Worm (Caenorhabditis elegans) whole organism, L2 larva: ENCODE data around the gene pgp-12.

Source experiments
- C34F6.9 ChIP-seq: fragments of 150-350 bp; optimal IDR thresholded peaks from 2 replicates; lab custom pipeline; 2014; ENCODE audit warnings: missing biosample characterization, missing genetic modification characterization
- F13H6.1 ChIP-seq: sonication (generic microtip); optimal IDR thresholded peaks from 2 replicates; lab custom pipeline; 2016; ENCODE audit warnings: missing genetic modification characterization, missing compliant biosample characterization
- R02D3.7 ChIP-seq: fragments of 150-350 bp; optimal IDR thresholded peaks from 2 replicates; lab custom pipeline; 2014; ENCODE audit warnings: missing biosample characterization, missing genetic modification characterization
- Y55F3AM.14 ChIP-seq: fragments of 200-800 bp; sonication (Bioruptor generic); optimal IDR thresholded peaks from 2 replicates; lab custom pipeline; 2018; ENCODE audit warnings: mild to moderate bottlenecking, missing genetic modification characterization, missing compliant biosample characterization
- ZK546.5 ChIP-seq: sonication (generic microtip); optimal IDR thresholded peaks from 2 replicates; lab custom pipeline; 2017; ENCODE audit warnings: missing biosample characterization, missing genetic modification characterization
- alr-1 ChIP-seq: fragments of 150-350 bp; optimal IDR thresholded peaks from 2 replicates; lab custom pipeline; 2014; ENCODE audit warnings: missing biosample characterization, missing genetic modification characterization
- aly-2 ChIP-seq: fragments of 150-350 bp; optimal IDR thresholded peaks from 2 replicates; lab custom pipeline; 2014; ENCODE audit warnings: missing biosample characterization, missing genetic modification characterization
- ama-1 ChIP-seq: fragments of 150-350 bp; optimal IDR thresholded peaks from 2 replicates; lab custom pipeline; 2018; ENCODE audit warnings: inconsistent platforms
- blmp-1 ChIP-seq: sonication (generic microtip); optimal IDR thresholded peaks from 2 replicates; lab custom pipeline; 2017; ENCODE audit warnings: missing genetic modification characterization, mild to moderate bottlenecking, missing compliant biosample characterization, antibody characterized with exemption, moderate library complexity; ENCODE audit not compliant: insufficient read depth
- ceh-16 ChIP-seq: fragments of 150-350 bp; optimal IDR thresholded peaks from 2 replicates; lab custom pipeline; 2014; ENCODE audit warnings: missing biosample characterization, missing genetic modification characterization
- ceh-82 ChIP-seq: fragments of 150-350 bp; optimal IDR thresholded peaks from 2 replicates; lab custom pipeline; 2014; ENCODE audit warnings: missing biosample characterization, missing genetic modification characterization
- crh-2 ChIP-seq: sonication (generic microtip); optimal IDR thresholded peaks from 2 replicates; lab custom pipeline; 2017; ENCODE audit warnings: missing biosample characterization, missing genetic modification characterization
- dmd-4 ChIP-seq: sonication (generic microtip); optimal IDR thresholded peaks from 2 replicates; lab custom pipeline; 2017; ENCODE audit warnings: missing biosample characterization, missing genetic modification characterization
- egl-27 ChIP-seq: sonication (generic microtip); optimal IDR thresholded peaks from 3 replicates; lab custom pipeline; 2017; ENCODE audit warnings: missing biosample characterization, missing genetic modification reagents, missing genetic modification characterization
- elt-1 ChIP-seq: fragments of 150-350 bp; optimal IDR thresholded peaks from 2 replicates; lab custom pipeline; 2014; ENCODE audit warnings: missing biosample characterization, missing genetic modification characterization
- elt-3 ChIP-seq: sonication (generic microtip); optimal IDR thresholded peaks from 2 replicates; lab custom pipeline; 2017; ENCODE audit warnings: missing biosample characterization, missing genetic modification characterization
- fos-1 ChIP-seq: fragments of 150-350 bp; optimal IDR thresholded peaks from 2 replicates; lab custom pipeline; 2014; ENCODE audit warnings: missing biosample characterization, missing genetic modification characterization
- gmeb-1 ChIP-seq: fragments of 150-350 bp; optimal IDR thresholded peaks from 2 replicates; lab custom pipeline; 2014; ENCODE audit warnings: missing biosample characterization, missing genetic modification characterization
- lin-11 ChIP-seq: fragments of 150-350 bp; sonication (generic microtip); optimal IDR thresholded peaks from 2 replicates; lab custom pipeline; 2014; ENCODE audit warnings: missing biosample characterization, missing genetic modification characterization, inconsistent platforms, mixed read lengths
- lin-13 ChIP-seq: fragments of 150-350 bp; optimal IDR thresholded peaks from 2 replicates; lab custom pipeline; 2014; ENCODE audit warnings: missing biosample characterization, missing genetic modification reagents, missing genetic modification characterization
- lin-39 ChIP-seq: fragments of 150-350 bp; optimal IDR thresholded peaks from 2 replicates; lab custom pipeline; 2014; ENCODE audit warnings: missing biosample characterization, missing genetic modification reagents, missing genetic modification characterization
- lsy-2 ChIP-seq, 2 experiments: fragments of 150-350 bp in 1 of 2; sonication (generic microtip) in 1 of 2; optimal IDR thresholded peaks; 2 replicates each; lab custom pipeline; 2014 to 2017; ENCODE audit warnings: missing biosample characterization in 2 of 2, missing genetic modification characterization in 2 of 2
- mab-5 ChIP-seq: fragments of 150-350 bp; optimal IDR thresholded peaks from 2 replicates; lab custom pipeline; 2014; ENCODE audit warnings: missing biosample characterization, missing genetic modification characterization
- mbf-1 ChIP-seq: sonication (generic microtip); optimal IDR thresholded peaks from 2 replicates; lab custom pipeline; 2017; ENCODE audit warnings: missing biosample characterization, missing genetic modification characterization
- mdl-1 ChIP-seq, 2 experiments: fragments of 150-350 bp in 1 of 2; sonication (generic microtip) in 1 of 2; optimal IDR thresholded peaks; 2 replicates each; lab custom pipeline; 2017; ENCODE audit warnings: missing biosample characterization in 2 of 2, missing genetic modification characterization in 2 of 2
- nhr-10 ChIP-seq: sonication (generic microtip); optimal IDR thresholded peaks from 2 replicates; lab custom pipeline; 2017; ENCODE audit warnings: missing biosample characterization, missing genetic modification characterization
- nhr-11 ChIP-seq: fragments of 150-350 bp; optimal IDR thresholded peaks from 2 replicates; lab custom pipeline; 2014; ENCODE audit warnings: missing biosample characterization, missing genetic modification characterization
- nhr-12 ChIP-seq: fragments of 150-350 bp; optimal IDR thresholded peaks from 2 replicates; lab custom pipeline; 2014; ENCODE audit warnings: missing biosample characterization, missing genetic modification characterization
- nhr-129 ChIP-seq: fragments of 150-350 bp; optimal IDR thresholded peaks from 2 replicates; lab custom pipeline; 2014; ENCODE audit warnings: missing biosample characterization, missing genetic modification characterization
- nhr-21 ChIP-seq: fragments of 150-350 bp; optimal IDR thresholded peaks from 2 replicates; lab custom pipeline; 2014; ENCODE audit warnings: missing biosample characterization, missing genetic modification characterization
- nhr-23 ChIP-seq: fragments of 150-350 bp; optimal IDR thresholded peaks from 2 replicates; lab custom pipeline; 2014; ENCODE audit warnings: missing biosample characterization, missing genetic modification reagents, missing genetic modification characterization
- nhr-237 ChIP-seq: fragments of 150-350 bp; optimal IDR thresholded peaks from 2 replicates; lab custom pipeline; 2014; ENCODE audit warnings: missing biosample characterization, missing genetic modification characterization
- nhr-25 ChIP-seq: fragments of 150-350 bp; sonication (generic microtip); optimal IDR thresholded peaks from 3 replicates; lab custom pipeline; 2014; ENCODE audit warnings: missing biosample characterization, missing genetic modification characterization
- nhr-6 ChIP-seq: fragments of 150-350 bp; optimal IDR thresholded peaks from 2 replicates; lab custom pipeline; 2014; ENCODE audit warnings: missing biosample characterization, missing genetic modification characterization
- nhr-77 ChIP-seq: fragments of 150-350 bp; optimal IDR thresholded peaks from 2 replicates; lab custom pipeline; 2014; ENCODE audit warnings: missing biosample characterization, missing genetic modification characterization
- peb-1 ChIP-seq: fragments of 150-350 bp; optimal IDR thresholded peaks from 2 replicates; lab custom pipeline; 2014; ENCODE audit warnings: missing biosample characterization, missing genetic modification characterization
- sem-4 ChIP-seq: fragments of 150-350 bp; optimal IDR thresholded peaks from 2 replicates; lab custom pipeline; 2014; ENCODE audit warnings: missing biosample characterization, missing genetic modification reagents, missing genetic modification characterization
- skn-1 ChIP-seq: sonication (generic microtip); optimal IDR thresholded peaks from 2 replicates; lab custom pipeline; 2017; ENCODE audit warnings: missing biosample characterization, missing genetic modification characterization
- sma-3 ChIP-seq: sonication (generic microtip); optimal IDR thresholded peaks from 2 replicates; lab custom pipeline; 2016; ENCODE audit warnings: missing genetic modification reagents, missing genetic modification characterization, missing compliant biosample characterization
- sma-9 ChIP-seq, 2 experiments: fragments of 150-350 bp in 1 of 2; sonication (generic microtip) in 1 of 2; optimal IDR thresholded peaks; 2 replicates each; lab custom pipeline; 2014 to 2016; ENCODE audit warnings: missing genetic modification characterization in 2 of 2, mild to moderate bottlenecking in 1 of 2, missing biosample characterization in 1 of 2, missing compliant biosample characterization in 1 of 2, missing genetic modification reagents in 1 of 2, moderate library complexity in 1 of 2
- snpc-4 ChIP-seq: fragments of 150-350 bp; optimal IDR thresholded peaks from 2 replicates; lab custom pipeline; 2014; ENCODE audit warnings: missing biosample characterization, missing genetic modification characterization
- unc-39 ChIP-seq: fragments of 150-350 bp; optimal IDR thresholded peaks from 2 replicates; lab custom pipeline; 2014; ENCODE audit warnings: missing biosample characterization, missing genetic modification characterization
- unc-55 ChIP-seq: fragments of 150-350 bp; sonication (generic microtip); optimal IDR thresholded peaks from 3 replicates; lab custom pipeline; 2014; ENCODE audit warnings: missing biosample characterization, missing genetic modification reagents, missing genetic modification characterization
- unc-62 ChIP-seq: fragments of 150-350 bp; optimal IDR thresholded peaks from 2 replicates; lab custom pipeline; 2014; ENCODE audit warnings: missing biosample characterization, missing genetic modification reagents, missing genetic modification characterization
- zag-1 ChIP-seq: fragments of 150-350 bp; optimal IDR thresholded peaks from 2 replicates; lab custom pipeline; 2014; ENCODE audit warnings: missing biosample characterization, missing genetic modification characterization
- ztf-1 ChIP-seq: fragments of 200-800 bp; sonication (Bioruptor generic); conservative IDR thresholded peaks from 2 replicates; pipeline ENCODE4 v1.3.6; 2022; ENCODE audit warnings: missing genetic modification characterization, missing compliant biosample characterization
- ztf-11 ChIP-seq: sonication (generic microtip); optimal IDR thresholded peaks from 2 replicates; lab custom pipeline; 2017; ENCODE audit warnings: missing biosample characterization, missing genetic modification characterization
- ztf-4 ChIP-seq: fragments of 150-350 bp; optimal IDR thresholded peaks from 2 replicates; lab custom pipeline; 2014; ENCODE audit warnings: missing biosample characterization, missing genetic modification characterization

Gene pgp-12

DNA sequence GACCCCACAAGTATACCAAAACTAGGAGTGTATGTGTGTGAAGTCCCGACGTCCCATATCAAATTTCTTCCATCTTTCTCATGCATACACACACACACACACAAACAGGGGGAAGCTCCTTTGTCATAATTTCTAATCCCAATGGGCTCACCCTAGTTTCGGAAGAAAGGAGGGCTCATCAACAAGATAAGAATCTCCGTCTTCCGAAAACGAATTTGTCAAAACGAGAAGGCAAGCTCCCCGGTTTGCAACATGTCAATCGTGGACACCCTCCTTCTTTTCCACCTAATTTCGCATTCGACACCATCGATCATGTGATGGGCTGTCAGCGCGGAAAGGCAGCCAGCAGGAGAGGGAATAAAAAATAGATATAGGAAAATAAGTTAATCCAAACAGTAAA is 41.3 kb upstream of the pgp-12 start:
- TF ChIP-seq ztf-1 (GFP tag; lab: Robert Waterston, UW) (no peak), unc-39 (tag; lab: Kevin White, UChicago) (no peak), nhr-12 (tag; lab: Kevin White, UChicago) (no peak), lin-11 (no peak), unc-62 (GFP tag; lab: Kevin White, UChicago) (peak; percentile 91), egl-27 (tag; lab: Kevin White, UChicago) (peak; percentile 55), peb-1 (tag; lab: Kevin White, UChicago) (no peak), elt-1 (tag; lab: Kevin White, UChicago) (no peak), R02D3.7 (tag; lab: Kevin White, UChicago) (no peak), ztf-4 (tag; lab: Kevin White, UChicago) (no peak), nhr-10 (no peak), lsy-2 (tag; optimal IDR thresholded peaks at IDR 0.05; lab: Kevin White, UChicago) (peak in 1 of 2 experiments; percentile 30), F13H6.1 (peak; percentile 36), mbf-1 (tag; lab: Kevin White, UChicago) (no peak), Y55F3AM.14 (GFP tag; lab: Kevin White, UChicago) (peak; percentile 15), alr-1 (tag; lab: Kevin White, UChicago) (peak; percentile 58), mab-5 (tag; lab: Kevin White, UChicago) (peak; percentile 91), lin-13 (GFP tag; lab: Kevin White, UChicago) (peak; percentile 39), elt-3 (tag; lab: Kevin White, UChicago) (no peak), crh-2 (tag; lab: Kevin White, UChicago) (peak; percentile 50), sem-4 (tag; lab: Kevin White, UChicago) (peak; percentile 0), aly-2 (no peak), sma-3 (GFP tag; lab: Kevin White, UChicago) (no peak), nhr-129 (tag; lab: Kevin White, UChicago) (peak; percentile 41), nhr-23 (tag; lab: Kevin White, UChicago) (peak; percentile 19), ZK546.5 (tag; lab: Kevin White, UChicago) (no peak), ztf-11 (tag; lab: Kevin White, UChicago) (no peak), nhr-77 (tag; lab: Kevin White, UChicago) (no peak), unc-55 (peak; percentile 57), dmd-4 (tag; lab: Kevin White, UChicago) (no peak), zag-1 (peak; percentile 93), gmeb-1 (no peak), fos-1 (no peak), nhr-21 (tag; lab: Kevin White, UChicago) (no peak), ceh-82 (tag; lab: Kevin White, UChicago) (no peak), snpc-4 (tag; lab: Kevin White, UChicago) (no peak), sma-9 (GFP tag; optimal IDR thresholded peaks at IDR 0.05; lab: Kevin White, UChicago) (peak; percentile 49), sma-9 (tag; optimal IDR thresholded peaks at IDR 0.05; lab: Kevin White, UChicago) (no peak), lin-39 (tag; lab: Kevin White, UChicago) (peak; percentile 84), C34F6.9 (tag; lab: Kevin White, UChicago) (peak; percentile 10), ama-1 (lab: Kevin White, UChicago) (no peak), ceh-16 (tag; lab: Kevin White, UChicago) (no peak), blmp-1 (tag; lab: Kevin White, UChicago) (no peak), nhr-6 (tag; lab: Kevin White, UChicago) (no peak), nhr-11 (tag; lab: Kevin White, UChicago) (no peak), mdl-1 (tag; optimal IDR thresholded peaks at IDR 0.05; lab: Kevin White, UChicago) (no peak), nhr-237 (tag; lab: Kevin White, UChicago) (no peak), skn-1 (tag; lab: Kevin White, UChicago) (no peak), nhr-25 (tag; lab: Kevin White, UChicago) (no peak)
